Worm (Caenorhabditis elegans) whole organism, L2 larva: ENCODE results near the gene wdr-48.

Source experiments
- nhr-6 ChIP-seq: fragments of 150-350 bp; optimal IDR thresholded peaks from 2 replicates; lab custom pipeline; 2014; ENCODE audit warnings: missing biosample characterization, missing genetic modification characterization
- sma-9 ChIP-seq, 2 experiments: fragments of 150-350 bp in 1 of 2; sonication (generic microtip) in 1 of 2; optimal IDR thresholded peaks; 2 replicates each; lab custom pipeline; 2014 to 2016; ENCODE audit warnings: missing genetic modification characterization in 2 of 2, mild to moderate bottlenecking in 1 of 2, missing biosample characterization in 1 of 2, missing compliant biosample characterization in 1 of 2, missing genetic modification reagents in 1 of 2, moderate library complexity in 1 of 2

- TF ChIP-seq sma-9 (GFP tag; optimal IDR thresholded peaks at IDR 0.05; lab: Kevin White, UChicago), result no peak
- no peak for TF ChIP-seq sma-9 (tag; optimal IDR thresholded peaks at IDR 0.05; lab: Kevin White, UChicago)
- no peak for TF ChIP-seq nhr-6 (tag; lab: Kevin White, UChicago)
Measured at ce11 chrIII:4530968-4531367, 47.7 kb upstream of the wdr-48 start.
